Fruit fly (Drosophila melanogaster) whole organism, prepupa: ENCODE data around the gene Nlg4.

Experiments
- CG10631 ChIP-seq: fragments of 200-800 bp; sonication (Bioruptor generic); optimal IDR thresholded peaks from 2 replicates; lab custom pipeline; 2016; ENCODE audit warnings: missing biosample characterization, missing genetic modification characterization
- CG10669 ChIP-seq: fragments of 200-800 bp; sonication (Bioruptor generic); optimal IDR thresholded peaks from 3 replicates; lab custom pipeline; 2018; ENCODE audit warnings: missing biosample characterization, mild to moderate bottlenecking, missing genetic modification characterization, moderate library complexity
- CG11762 ChIP-seq: fragments of 200-800 bp; sonication (Bioruptor generic); optimal IDR thresholded peaks from 3 replicates; lab custom pipeline; 2016; ENCODE audit warnings: missing biosample characterization, missing genetic modification characterization; ENCODE audit not compliant: insufficient read depth
- CG11902 ChIP-seq: fragments of 200-800 bp; sonication (Bioruptor generic); optimal IDR thresholded peaks from 3 replicates; lab custom pipeline; 2016; ENCODE audit warnings: missing biosample characterization, missing genetic modification characterization
- CG15336 ChIP-seq: fragments of 200-800 bp; sonication (Bioruptor generic); IDR thresholded peaks from 2 replicates; pipeline ENCODE4 v1.3.6; 2022; ENCODE audit warnings: missing biosample characterization, missing genetic modification characterization
- CG1621 ChIP-seq: fragments of 200-800 bp; sonication (Bioruptor generic); optimal IDR thresholded peaks from 3 replicates; lab custom pipeline; 2018; ENCODE audit warnings: missing biosample characterization, mild to moderate bottlenecking, missing genetic modification characterization
- CG3032 ChIP-seq: fragments of 200-800 bp; optimal IDR thresholded peaks from 2 replicates; lab custom pipeline; 2019; ENCODE audit warnings: missing biosample characterization, mild to moderate bottlenecking, missing genetic modification characterization, moderate library complexity
- CG31627 ChIP-seq: fragments of 200-800 bp; sonication (Bioruptor generic); optimal IDR thresholded peaks from 3 replicates; lab custom pipeline; 2016; ENCODE audit warnings: missing biosample characterization, missing genetic modification characterization
- CG32006 ChIP-seq: fragments of 200-800 bp; sonication (Bioruptor generic); optimal IDR thresholded peaks from 3 replicates; lab custom pipeline; 2017; ENCODE audit warnings: missing biosample characterization, mild to moderate bottlenecking, missing genetic modification characterization
- CG34406 ChIP-seq: fragments of 200-800 bp; sonication (Bioruptor generic); optimal IDR thresholded peaks from 3 replicates; lab custom pipeline; 2016; ENCODE audit warnings: missing biosample characterization, missing genetic modification characterization
- CG3919 ChIP-seq: fragments of 200-800 bp; sonication (Bioruptor generic); optimal IDR thresholded peaks from 3 replicates; lab custom pipeline; 2016; ENCODE audit warnings: missing biosample characterization, missing genetic modification characterization
- CG4318 ChIP-seq: fragments of 200-800 bp; sonication (Bioruptor generic); optimal IDR thresholded peaks from 3 replicates; lab custom pipeline; 2017; ENCODE audit warnings: missing biosample characterization, mild to moderate bottlenecking, missing genetic modification characterization
- CG6163 ChIP-seq: fragments of 200-800 bp; sonication (Bioruptor generic); IDR thresholded peaks from 3 replicates; pipeline ENCODE4 v1.3.6; 2022; ENCODE audit warnings: missing biosample characterization, missing genetic modification characterization
- CG6792 ChIP-seq: fragments of 200-800 bp; sonication (Bioruptor generic); optimal IDR thresholded peaks from 3 replicates; lab custom pipeline; 2016; ENCODE audit warnings: missing biosample characterization, missing genetic modification characterization
- CG6854 ChIP-seq: fragments of 200-800 bp; sonication (Bioruptor generic); optimal IDR thresholded peaks from 2 replicates; lab custom pipeline; 2017; ENCODE audit warnings: missing biosample characterization, mild to moderate bottlenecking, missing genetic modification characterization
- CG8119 ChIP-seq: fragments of 200-800 bp; sonication (Bioruptor generic); IDR thresholded peaks from 3 replicates; pipeline ENCODE4 v1.3.6; 2022; ENCODE audit warnings: missing biosample characterization, missing genetic modification characterization
- CG8319 ChIP-seq: fragments of 200-800 bp; sonication (Bioruptor generic); optimal IDR thresholded peaks from 3 replicates; lab custom pipeline; 2016; ENCODE audit warnings: missing biosample characterization, missing genetic modification characterization
- CG8632 ChIP-seq: fragments of 200-800 bp; sonication (Bioruptor generic); optimal IDR thresholded peaks from 3 replicates; lab custom pipeline; 2016; ENCODE audit warnings: missing biosample characterization, missing genetic modification characterization
- CG9139 ChIP-seq: fragments of 200-800 bp; sonication (Bioruptor generic); optimal IDR thresholded peaks from 3 replicates; lab custom pipeline; 2017; ENCODE audit warnings: missing biosample characterization, mild to moderate bottlenecking, missing genetic modification characterization
- Eip75B ChIP-seq: fragments of 200-800 bp; sonication (Bioruptor generic); optimal IDR thresholded peaks from 3 replicates; lab custom pipeline; 2016; ENCODE audit warnings: missing biosample characterization, missing genetic modification characterization
- Eip78C ChIP-seq: fragments of 200-800 bp; sonication (Bioruptor generic); peaks from one replicate; lab custom pipeline; 2016; ENCODE audit warnings: missing biosample characterization, missing genetic modification characterization
- Ets21C ChIP-seq: fragments of 200-800 bp; sonication (Bioruptor generic); optimal IDR thresholded peaks from 3 replicates; lab custom pipeline; 2016; ENCODE audit warnings: missing biosample characterization, missing genetic modification characterization
- Gug ChIP-seq: fragments of 200-800 bp; sonication (Bioruptor generic); IDR thresholded peaks from 2 replicates; pipeline ENCODE4 v1.3.6; 2022; ENCODE audit warnings: missing biosample characterization, missing genetic modification characterization
- Hr38 ChIP-seq: sonication (Bioruptor generic); optimal IDR thresholded peaks from 2 replicates; lab custom pipeline; 2016; ENCODE audit warnings: missing biosample characterization, missing genetic modification characterization
- Hr39 ChIP-seq: fragments of 200-800 bp; sonication (Bioruptor generic); optimal IDR thresholded peaks from 2 replicates; lab custom pipeline; 2016; ENCODE audit warnings: missing biosample characterization, missing genetic modification characterization
- Lpt ChIP-seq: fragments of 200-800 bp; sonication (Bioruptor generic); optimal IDR thresholded peaks from 3 replicates; lab custom pipeline; 2016; ENCODE audit warnings: missing biosample characterization, missing genetic modification characterization
- Met ChIP-seq: fragments of 200-800 bp; sonication (Bioruptor generic); optimal IDR thresholded peaks from 3 replicates; lab custom pipeline; 2016; ENCODE audit warnings: missing biosample characterization, missing genetic modification characterization
- OdsH ChIP-seq: fragments of 200-800 bp; sonication (Bioruptor generic); optimal IDR thresholded peaks from 3 replicates; lab custom pipeline; 2016; ENCODE audit warnings: missing biosample characterization, missing genetic modification characterization
- Smox ChIP-seq: fragments of 200-800 bp; sonication (Bioruptor generic); optimal IDR thresholded peaks from 3 replicates; lab custom pipeline; 2016; ENCODE audit warnings: missing biosample characterization, missing genetic modification characterization
- Sox102F ChIP-seq: fragments of 200-800 bp; sonication (Bioruptor generic); optimal IDR thresholded peaks from 2 replicates; lab custom pipeline; 2016; ENCODE audit warnings: missing biosample characterization, mild to moderate bottlenecking, missing genetic modification characterization
- achi ChIP-seq: fragments of 200-800 bp; sonication (Bioruptor generic); optimal IDR thresholded peaks from 3 replicates; lab custom pipeline; 2016; ENCODE audit warnings: missing biosample characterization, missing genetic modification characterization
- acj6 ChIP-seq: fragments of 200-800 bp; sonication (Bioruptor generic); optimal IDR thresholded peaks from 3 replicates; lab custom pipeline; 2016; ENCODE audit warnings: missing biosample characterization, missing genetic modification characterization
- cyc ChIP-seq: fragments of 200-800 bp; sonication (Bioruptor generic); optimal IDR thresholded peaks from 3 replicates; lab custom pipeline; 2016; ENCODE audit warnings: missing biosample characterization, missing genetic modification characterization
- eg ChIP-seq: fragments of 200-800 bp; sonication (Bioruptor generic); IDR thresholded peaks from 3 replicates; pipeline ENCODE4 v1.3.6; 2022; ENCODE audit warnings: missing biosample characterization, missing genetic modification characterization
- fd59A ChIP-seq: fragments of 200-800 bp; sonication (Bioruptor generic); optimal IDR thresholded peaks from 2 replicates; lab custom pipeline; 2017; ENCODE audit warnings: missing biosample characterization, mild to moderate bottlenecking, missing genetic modification characterization, missing genetic modification reagents
- fd85E ChIP-seq: fragments of 200-800 bp; sonication (Bioruptor generic); optimal IDR thresholded peaks from 3 replicates; lab custom pipeline; 2016; ENCODE audit warnings: missing biosample characterization, missing genetic modification characterization
- fkh ChIP-seq: fragments of 200-800 bp; sonication (Bioruptor generic); optimal IDR thresholded peaks from 3 replicates; lab custom pipeline; 2017; ENCODE audit warnings: missing biosample characterization, mild to moderate bottlenecking, missing genetic modification characterization, moderate library complexity
- lz ChIP-seq: fragments of 200-800 bp; sonication (Bioruptor generic); optimal IDR thresholded peaks from 3 replicates; lab custom pipeline; 2016; ENCODE audit warnings: missing biosample characterization, missing genetic modification characterization
- net ChIP-seq: fragments of 200-800 bp; sonication (Bioruptor generic); optimal IDR thresholded peaks from 3 replicates; lab custom pipeline; 2016; ENCODE audit warnings: missing biosample characterization, missing genetic modification characterization
- spab ChIP-seq: fragments of 200-800 bp; sonication (Bioruptor generic); optimal IDR thresholded peaks from 2 replicates; lab custom pipeline; 2017; ENCODE audit warnings: missing biosample characterization, mild to moderate bottlenecking, missing genetic modification characterization, missing genetic modification reagents
- ss ChIP-seq, 2 experiments: fragments of 200-800 bp; sonication (Bioruptor generic); optimal IDR thresholded peaks; 2 replicates in 1 of 2; 3 replicates in 1 of 2; lab custom pipeline; 2017 to 2018; ENCODE audit warnings: mild to moderate bottlenecking in 2 of 2, missing biosample characterization in 2 of 2, missing genetic modification characterization in 2 of 2, moderate library complexity in 1 of 2
- svp ChIP-seq: fragments of 200-800 bp; sonication (Bioruptor generic); peaks from one replicate; lab custom pipeline; 2016; ENCODE audit warnings: missing biosample characterization, missing genetic modification characterization
- topi ChIP-seq: fragments of 200-800 bp; sonication (Bioruptor generic); optimal IDR thresholded peaks from 3 replicates; lab custom pipeline; 2016; ENCODE audit warnings: missing biosample characterization, missing genetic modification characterization
- vri ChIP-seq: fragments of 200-800 bp; sonication (Bioruptor generic); optimal IDR thresholded peaks from 3 replicates; lab custom pipeline; 2016; ENCODE audit warnings: missing biosample characterization, mild to moderate bottlenecking, missing genetic modification characterization

Gene Nlg4

DNA sequence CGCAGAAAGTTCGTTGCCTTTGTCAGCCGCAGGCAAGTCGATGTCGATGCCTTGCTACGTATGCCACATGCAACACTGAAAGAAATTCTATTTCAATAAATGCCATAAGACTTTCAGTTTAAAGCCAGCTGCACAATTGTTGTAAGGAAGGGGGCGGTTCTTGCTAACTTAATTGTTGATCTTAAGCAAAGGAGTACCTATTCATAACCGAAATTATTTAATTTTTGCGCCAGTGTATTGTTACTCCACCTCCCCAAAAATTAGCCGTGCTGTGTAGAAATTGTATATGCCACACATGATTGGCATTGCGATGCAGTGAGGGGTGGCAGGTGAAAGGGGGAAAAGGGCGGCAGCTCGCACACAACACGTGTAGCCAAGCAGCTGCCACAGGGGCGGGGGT is 19.6 kb upstream of the Nlg4 start:
- peak; percentile 61 for TF ChIP-seq Met
- no peak for TF ChIP-seq CG8319 (GFP tag; lab: Kevin White, UChicago)
- TF ChIP-seq Lpt (GFP tag; lab: Kevin White, UChicago), result no peak
- no peak for TF ChIP-seq CG6854 (GFP tag; lab: Kevin White, UChicago)
- 0 out of 3 replicates have a peak, but pooled peaks have one; percentile 36 for TF ChIP-seq eg
- TF ChIP-seq net (GFP tag; lab: Kevin White, UChicago), result no peak
- TF ChIP-seq CG11762, result no peak
- TF ChIP-seq Hr38, result no peak
- peak; percentile 36 for TF ChIP-seq Sox102F
- no peak for TF ChIP-seq CG3919 (GFP tag; lab: Kevin White, UChicago)
- peak; percentile 8 for TF ChIP-seq vri (GFP tag; lab: Kevin White, UChicago)
- no peak for TF ChIP-seq Eip75B (GFP tag; lab: Kevin White, UChicago)
- peak; percentile 46 for TF ChIP-seq Hr39 (GFP tag; lab: Kevin White, UChicago)
- TF ChIP-seq fkh (GFP tag; lab: Kevin White, UChicago), result no peak
- peak; percentile 23 for TF ChIP-seq lz (GFP tag; lab: Kevin White, UChicago)
- TF ChIP-seq Gug (GFP tag; lab: Robert Waterston, UW), result 0 out of 2 replicates have a peak, but pooled peaks have one; percentile 31
- TF ChIP-seq topi, result peak; percentile 2
- TF ChIP-seq spab (GFP tag; lab: Kevin White, UChicago), result no peak
- TF ChIP-seq OdsH, result peak; percentile 10
- peak; percentile 31 for TF ChIP-seq CG32006
- TF ChIP-seq CG3032 (tag; lab: Kevin White, UChicago), result no peak
- TF ChIP-seq CG6792, result no peak
- TF ChIP-seq cyc (GFP tag; lab: Kevin White, UChicago), result peak; percentile 21
- TF ChIP-seq achi (GFP tag; lab: Kevin White, UChicago), result no peak
- TF ChIP-seq Eip78C (GFP tag; lab: Kevin White, UChicago), result peak; percentile 54
- TF ChIP-seq CG8632 (GFP tag; lab: Kevin White, UChicago), result no peak
- TF ChIP-seq CG31627 (GFP tag; lab: Kevin White, UChicago), result peak; percentile 31
- TF ChIP-seq fd85E (GFP tag; lab: Kevin White, UChicago), result no peak
- TF ChIP-seq CG6163 (GFP tag; lab: Robert Waterston, UW), result 0 out of 3 replicates have a peak, but pooled peaks have one; percentile 41
- peak in 1 of 2 experiments; percentile 4 for TF ChIP-seq ss (GFP tag; optimal IDR thresholded peaks at IDR 0.05; lab: Kevin White, UChicago)
- peak; percentile 6 for TF ChIP-seq Ets21C (GFP tag; lab: Kevin White, UChicago)
- TF ChIP-seq CG9139, result no peak
- no peak for TF ChIP-seq fd59A
- peak; percentile 10 for TF ChIP-seq acj6 (GFP tag; lab: Kevin White, UChicago)
- TF ChIP-seq CG15336, result no peak
- TF ChIP-seq CG10631, result peak; percentile 25
- TF ChIP-seq svp, result peak; percentile 70
- no peak for TF ChIP-seq CG34406 (GFP tag; lab: Kevin White, UChicago)
- no peak for TF ChIP-seq CG4318
- TF ChIP-seq Smox (GFP tag; lab: Kevin White, UChicago), result peak; percentile 6
- no peak for TF ChIP-seq CG11902 (GFP tag; lab: Kevin White, UChicago)
- TF ChIP-seq CG10669 (GFP tag; lab: Kevin White, UChicago), result peak; percentile 19

DNA sequence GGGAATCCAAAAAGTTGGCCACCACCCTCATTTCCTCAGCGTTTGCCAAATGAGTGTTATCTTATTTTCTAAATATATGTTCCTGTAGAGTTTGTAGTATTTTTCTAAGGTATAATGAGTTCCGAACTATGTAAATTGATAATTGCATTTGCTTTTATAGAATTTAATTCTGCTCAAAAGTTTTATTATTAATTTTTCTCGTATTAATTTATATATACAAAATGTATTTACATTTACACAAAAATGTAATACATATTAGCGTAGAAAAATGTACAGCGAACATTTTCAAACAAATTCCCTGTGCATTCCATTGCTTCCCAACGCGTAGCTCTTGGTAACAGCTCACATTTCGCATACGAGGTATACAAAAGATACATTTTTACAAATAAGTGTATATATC is 5.1 kb downstream of the Nlg4 start, which contains the start of gene CG17199:
Gene CG17199, minus strand, starts transcription at position 101 of the 400 bp plus-strand sequence.
- TF ChIP-seq CG34406 (GFP tag; lab: Kevin White, UChicago), result no peak
- TF ChIP-seq CG8319 (GFP tag; lab: Kevin White, UChicago), result no peak
- TF ChIP-seq CG1621 (tag; lab: Kevin White, UChicago), result no peak
- TF ChIP-seq CG32006, result no peak
- TF ChIP-seq CG8119 (GFP tag; lab: Robert Waterston, UW), result no peak
- TF ChIP-seq Smox (GFP tag; lab: Kevin White, UChicago), result no peak
- no peak for TF ChIP-seq CG4318
- no peak for TF ChIP-seq lz (GFP tag; lab: Kevin White, UChicago)
- TF ChIP-seq CG6163 (GFP tag; lab: Robert Waterston, UW), result no peak
- TF ChIP-seq CG10631, result no peak
